Worm (Caenorhabditis elegans): ENCODE measurements around the gene C28G1.6.

DNA sequence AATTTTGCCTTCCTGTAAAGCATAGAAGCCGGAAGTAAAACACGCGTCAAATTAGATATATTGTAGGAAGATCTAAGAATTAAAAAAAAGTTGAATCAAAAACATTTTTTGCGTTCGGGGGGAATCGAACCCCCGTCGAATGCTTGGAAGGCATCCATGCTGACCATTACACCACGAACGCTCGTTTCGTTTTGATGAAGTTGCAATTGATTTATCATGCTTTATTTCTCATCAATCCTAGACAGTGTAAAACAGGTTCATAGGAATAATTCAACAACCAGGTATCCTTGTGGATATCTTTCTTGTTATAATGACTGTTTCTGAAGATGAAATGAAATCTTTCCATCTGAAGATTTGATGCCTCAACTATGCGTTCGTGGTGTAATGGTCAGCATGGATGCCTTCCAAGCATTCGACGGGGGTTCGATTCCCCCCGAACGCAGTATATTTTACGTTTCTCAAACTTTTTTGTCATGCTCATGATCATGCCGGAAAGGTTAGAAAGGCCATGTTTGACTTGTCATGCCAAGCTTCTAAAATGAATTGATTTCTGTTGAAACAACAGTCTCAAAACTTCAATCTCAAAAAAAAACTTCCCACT is 11.1 kb downstream of the C28G1.6 start:
- TF ChIP-seq php-3 (GFP tag; IDR thresholded peaks at IDR 0.05), result peak; percentile 69; the same call in 1 of the 2 replicates
- TF ChIP-seq Y75B8A.6 (GFP tag; IDR thresholded peaks at IDR 0.05), result no peak
- no peak for TF ChIP-seq fos-1 (tag; optimal IDR thresholded peaks at IDR 0.05)
- TF ChIP-seq ceh-82 (tag; optimal IDR thresholded peaks at IDR 0.05), result no peak
- TF ChIP-seq lsy-2 (tag; optimal IDR thresholded peaks at IDR 0.05), result no peak
- peak; percentile 58; the same call in 1 of the 2 replicates for TF ChIP-seq snpc-1.2 (GFP tag; IDR thresholded peaks at IDR 0.05)
